Worm (Caenorhabditis elegans) whole organism, L4/young adult: ENCODE measurements around the gene skp-1.

Experiments
- W03F9.2 ChIP-seq: fragments of 150-350 bp; optimal IDR thresholded peaks from 2 replicates; lab custom pipeline; 2014; ENCODE audit warnings: missing biosample characterization, missing genetic modification characterization
- him-1 ChIP-seq: sonication (generic microtip); optimal IDR thresholded peaks from 2 replicates; lab custom pipeline; 2016; ENCODE audit warnings: missing genotype, missing genetic modification reagents, missing genetic modification characterization, missing compliant biosample characterization

DNA sequence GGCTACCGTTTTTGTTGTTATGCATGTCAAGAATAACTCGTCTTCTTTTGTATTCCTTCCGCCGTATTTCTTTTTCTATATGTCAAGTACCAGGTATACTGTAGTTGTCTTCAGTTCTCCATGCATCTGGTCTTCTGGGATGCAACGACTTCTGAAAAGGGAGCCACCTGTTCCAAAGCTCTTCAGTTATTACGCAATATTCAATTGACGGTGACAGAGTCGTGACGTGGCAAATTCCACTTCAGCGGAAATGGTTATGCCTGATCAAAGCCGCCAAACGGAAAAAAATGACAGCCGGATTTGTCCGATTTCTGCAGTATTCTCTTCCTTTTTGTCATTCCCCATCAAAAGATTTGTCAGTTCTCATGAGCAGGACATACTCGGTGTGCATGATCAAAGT lies 11.2 kb downstream of the skp-1 start:
- TF ChIP-seq him-1 (tag; lab: Kevin White, UChicago) (no peak), W03F9.2 (no peak)
